Worm (Caenorhabditis elegans): ENCODE data around the gene tbc-19.

DNA sequence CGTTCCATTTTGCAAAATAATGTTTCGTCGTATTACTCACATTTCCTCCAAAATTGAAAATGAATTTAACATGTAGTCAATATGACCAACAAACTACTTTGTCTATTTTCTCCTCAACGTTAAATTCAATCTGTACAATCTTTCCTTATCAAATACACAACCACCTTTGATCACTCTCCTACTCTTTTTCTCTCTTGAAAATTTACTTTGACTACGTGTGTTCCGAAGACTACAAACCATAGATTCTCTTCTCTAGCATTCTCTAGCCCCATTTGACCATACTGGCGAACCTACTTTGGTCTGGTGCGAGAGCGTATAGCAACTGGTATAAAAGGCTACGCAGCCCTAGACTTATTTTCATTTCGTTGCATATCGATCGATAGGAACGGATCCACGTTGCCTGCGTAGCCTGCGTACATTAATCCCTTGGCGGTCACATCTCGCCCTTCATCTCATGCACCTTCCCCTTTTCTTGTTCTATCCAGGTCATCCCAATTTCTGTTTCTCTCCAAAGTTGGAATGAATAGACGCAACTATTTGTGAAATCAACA, 12.0 kb downstream of the tbc-19 start:
- no peak for TF ChIP-seq dao-5 (tag; optimal IDR thresholded peaks at IDR 0.05)
- no peak for TF ChIP-seq W03F9.2 (tag; optimal IDR thresholded peaks at IDR 0.05)
- TF ChIP-seq him-1 (tag; optimal IDR thresholded peaks at IDR 0.05), result no peak
